Worm (Caenorhabditis elegans): ENCODE data around the gene T24C2.5.

- TF ChIP-seq zag-1 (tag; optimal IDR thresholded peaks at IDR 0.05) (no peak), dmd-4 (tag; optimal IDR thresholded peaks at IDR 0.05) (no peak), lin-39 (tag; optimal IDR thresholded peaks at IDR 0.05) (no peak), nhr-11 (tag; optimal IDR thresholded peaks at IDR 0.05) (no peak), F13H6.1 (tag; optimal IDR thresholded peaks at IDR 0.05) (no peak), aly-2 (tag; optimal IDR thresholded peaks at IDR 0.05) (no peak), alr-1 (tag; optimal IDR thresholded peaks at IDR 0.05) (no peak), nhr-237 (tag; optimal IDR thresholded peaks at IDR 0.05) (no peak), ama-1 (optimal IDR thresholded peaks at IDR 0.05) (no peak), snpc-4 (tag; optimal IDR thresholded peaks at IDR 0.05) (no peak), peb-1 (tag; optimal IDR thresholded peaks at IDR 0.05) (no peak), nhr-129 (tag; optimal IDR thresholded peaks at IDR 0.05) (no peak), nhr-12 (tag; optimal IDR thresholded peaks at IDR 0.05) (no peak), lin-13 (GFP tag; optimal IDR thresholded peaks at IDR 0.05) (no peak)
Observed at ce11 chrX:14523275-14523674, 10.9 kb upstream of the T24C2.5 start, which contains the start of gene nspc-16.

Measured in whole organism, L2 larva.